Worm (Caenorhabditis elegans): Measurements from ENCODE around the gene R05G6.1.

R05G6.1 gene

ce11 chrIV:7573944-7574343 lies 41.5 kb downstream of the R05G6.1 start (continued):
- peak; percentile 50 for TF ChIP-seq lin-15B (tag; optimal IDR thresholded peaks at IDR 0.05)
- TF ChIP-seq skn-1 (tag; optimal IDR thresholded peaks at IDR 0.05) = peak; percentile 53
- peak; percentile 55 for TF ChIP-seq elt-2 (tag; optimal IDR thresholded peaks at IDR 0.05)
- no peak for TF ChIP-seq nhr-237 (tag; optimal IDR thresholded peaks at IDR 0.05)
- TF ChIP-seq egl-5 (tag; optimal IDR thresholded peaks at IDR 0.05) = peak; percentile 91
- peak; percentile 78 for TF ChIP-seq nhr-23 (tag; optimal IDR thresholded peaks at IDR 0.05)
- TF ChIP-seq fos-1 (tag; optimal IDR thresholded peaks at IDR 0.05) = no peak
- TF ChIP-seq nhr-25 (tag; optimal IDR thresholded peaks at IDR 0.05) = peak; percentile 40

DNA sequence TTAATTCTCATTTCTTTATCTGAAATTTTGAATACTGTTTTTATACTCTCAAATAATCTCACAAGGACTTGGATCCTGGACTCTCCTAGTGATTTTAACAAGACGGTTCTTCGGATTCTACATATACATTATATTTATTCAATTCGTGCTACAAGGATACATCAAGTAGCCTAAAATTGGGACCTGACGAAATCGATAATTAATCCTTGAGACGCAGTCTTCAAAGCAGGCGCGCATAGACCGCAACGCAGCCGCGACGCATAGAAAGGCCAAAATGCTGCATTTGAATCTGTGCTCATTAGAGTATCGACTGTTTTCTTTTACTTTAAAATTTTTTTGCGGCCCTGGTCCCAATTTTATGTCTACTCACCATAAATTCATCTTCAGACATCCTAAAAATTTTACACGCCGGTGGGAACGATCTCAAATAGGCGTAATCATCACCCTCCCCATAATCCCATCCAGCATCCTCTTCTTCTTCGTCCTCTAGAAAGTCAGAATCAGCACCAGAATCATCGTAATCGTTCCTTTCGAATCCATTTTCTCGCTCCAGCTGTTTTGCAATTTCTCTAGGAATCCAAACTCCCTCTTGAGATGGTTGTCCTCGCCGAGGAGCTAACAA lies 42.8 kb downstream of the R05G6.1 start, which contains the start of gene cec-4:
TSS of gene cec-4 (plus strand) at position 572 of the 622 bp plus-strand sequence.
- TF ChIP-seq unc-39 (tag; optimal IDR thresholded peaks at IDR 0.05) (no peak), tbx-2 (tag; optimal IDR thresholded peaks at IDR 0.05) (no peak), zag-1 (tag; optimal IDR thresholded peaks at IDR 0.05) (no peak), skn-1 (tag; optimal IDR thresholded peaks at IDR 0.05) (no peak), aly-2 (tag; optimal IDR thresholded peaks at IDR 0.05) (no peak), egl-5 (tag; optimal IDR thresholded peaks at IDR 0.05) (no peak), pha-4 (tag; optimal IDR thresholded peaks at IDR 0.05) (no peak), nhr-77 (tag; optimal IDR thresholded peaks at IDR 0.05) (no peak), lsy-12 (tag; optimal IDR thresholded peaks at IDR 0.05) (no peak)

DNA sequence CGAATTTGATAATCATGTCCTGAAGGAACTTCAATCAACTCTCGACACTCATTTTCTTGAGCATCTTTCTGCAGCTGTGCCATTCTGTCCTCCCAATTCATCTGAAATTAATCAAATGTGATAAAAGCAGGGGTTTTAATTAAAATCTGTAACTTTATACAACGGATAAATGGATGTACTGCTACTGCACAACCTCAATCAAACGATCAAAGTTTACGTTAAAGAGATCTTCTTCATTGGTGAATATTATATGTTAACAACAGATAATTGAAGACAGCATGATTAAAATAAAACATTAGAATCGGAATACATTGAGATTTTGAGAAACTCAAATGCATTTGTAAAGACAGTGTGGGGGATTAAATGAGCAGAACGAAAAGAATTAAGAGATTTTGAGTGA lies 45.8 kb downstream of the R05G6.1 start, which contains the start of gene F32E10.5:
TSS of gene F32E10.5 (minus strand) at position 101 of the 400 bp plus-strand sequence.
- TF ChIP-seq ZK546.5 (tag; optimal IDR thresholded peaks at IDR 0.05) = no peak
- no peak for TF ChIP-seq mdl-1 (tag; optimal IDR thresholded peaks at IDR 0.05)
- no peak for TF ChIP-seq mml-1 (tag; optimal IDR thresholded peaks at IDR 0.05)
- no peak for TF ChIP-seq snpc-4 (tag; optimal IDR thresholded peaks at IDR 0.05)
- TF ChIP-seq fkh-2 (tag; optimal IDR thresholded peaks at IDR 0.05) = no peak
- TF ChIP-seq egl-27 (tag; optimal IDR thresholded peaks at IDR 0.05) = no peak
- no peak for TF ChIP-seq elt-2 (tag; optimal IDR thresholded peaks at IDR 0.05)
- TF ChIP-seq nhr-76 (tag; optimal IDR thresholded peaks at IDR 0.05) = no peak
- TF ChIP-seq lin-15B (tag; optimal IDR thresholded peaks at IDR 0.05) = no peak
- TF ChIP-seq daf-12 (tag; optimal IDR thresholded peaks at IDR 0.05) = no peak
- TF ChIP-seq ama-1 (optimal IDR thresholded peaks at IDR 0.05) = no peak
- no peak for TF ChIP-seq ceh-28 (tag; optimal IDR thresholded peaks at IDR 0.05)
- TF ChIP-seq tbx-2 (tag; optimal IDR thresholded peaks at IDR 0.05) = no peak
- no peak for TF ChIP-seq unc-62 (GFP tag; optimal IDR thresholded peaks at IDR 0.05)

DNA sequence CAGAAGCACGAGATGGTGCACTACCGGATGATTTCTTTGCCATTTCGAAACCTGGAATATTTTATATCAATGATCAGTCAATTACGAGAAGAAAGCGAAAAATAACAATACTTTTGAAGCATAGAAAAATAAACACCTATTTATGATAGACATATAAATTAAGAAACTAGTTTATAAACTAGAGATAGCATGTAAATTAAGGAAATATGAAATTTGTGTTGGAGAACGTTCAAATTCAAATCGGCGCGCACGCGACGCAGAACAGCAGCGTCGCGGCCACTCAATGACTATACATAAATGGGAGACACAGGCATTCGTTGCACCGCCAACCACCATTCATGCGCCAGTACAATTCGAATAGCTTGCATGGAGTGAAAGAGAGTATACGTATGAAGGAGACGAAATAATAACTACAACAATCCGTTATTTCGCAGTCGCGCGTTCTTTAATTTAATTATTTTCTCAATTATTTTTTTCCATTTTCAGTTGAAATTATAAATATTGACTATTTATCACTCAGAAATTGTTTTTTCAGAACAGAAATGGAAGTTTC lies 47.7 kb downstream of the R05G6.1 start, which contains the start of the genes cec-5 and nol-10:
TSS of gene cec-5 (minus strand) at position 51 of the 553 bp plus-strand sequence.
TSS of gene nol-10 (plus strand) at position 536 of the 553 bp plus-strand sequence.
- TF ChIP-seq ztf-11 (tag; optimal IDR thresholded peaks at IDR 0.05) (no peak), jun-1 (tag; optimal IDR thresholded peaks at IDR 0.05) (peak; percentile 51), fkh-2 (tag; optimal IDR thresholded peaks at IDR 0.05) (no peak), unc-39 (tag; optimal IDR thresholded peaks at IDR 0.05) (no peak), nhr-77 (tag; optimal IDR thresholded peaks at IDR 0.05) (no peak), nfya-1 (tag; optimal IDR thresholded peaks at IDR 0.05; ENCODE audit: insufficient read depth) (peak; percentile 95), aly-2 (tag; optimal IDR thresholded peaks at IDR 0.05) (no peak), ceh-9 (tag; optimal IDR thresholded peaks at IDR 0.05) (no peak), zag-1 (tag; optimal IDR thresholded peaks at IDR 0.05) (no peak), nhr-67 (tag; optimal IDR thresholded peaks at IDR 0.05) (no peak), snpc-4 (tag; optimal IDR thresholded peaks at IDR 0.05) (peak; percentile 66), egl-5 (tag; optimal IDR thresholded peaks at IDR 0.05) (peak; percentile 83), ceh-28 (tag; optimal IDR thresholded peaks at IDR 0.05) (peak; percentile 43), lin-39 (tag; optimal IDR thresholded peaks at IDR 0.05) (peak; percentile 88), nhr-28 (tag; optimal IDR thresholded peaks at IDR 0.05) (no peak), sea-2 (GFP tag; optimal IDR thresholded peaks at IDR 0.05) (no peak), tbx-2 (tag; optimal IDR thresholded peaks at IDR 0.05) (no peak), daf-12 (tag; optimal IDR thresholded peaks at IDR 0.05) (no peak), nhr-43 (tag; optimal IDR thresholded peaks at IDR 0.05; ENCODE audit: poor library complexity, severe bottlenecking) (no peak), ztf-4 (tag; optimal IDR thresholded peaks at IDR 0.05) (no peak), egl-27 (tag; optimal IDR thresholded peaks at IDR 0.05) (peak; percentile 19), nhr-23 (tag; optimal IDR thresholded peaks at IDR 0.05) (peak; percentile 74), fkh-10 (GFP tag; optimal IDR thresholded peaks at IDR 0.05) (no peak), lin-15B (tag; optimal IDR thresholded peaks at IDR 0.05) (peak; percentile 93), ceh-82 (tag; optimal IDR thresholded peaks at IDR 0.05) (no peak), eor-1 (tag; optimal IDR thresholded peaks at IDR 0.05) (no peak), elt-1 (tag; optimal IDR thresholded peaks at IDR 0.05) (no peak), ZK546.5 (tag; optimal IDR thresholded peaks at IDR 0.05) (no peak), lsy-12 (tag; optimal IDR thresholded peaks at IDR 0.05) (peak; percentile 27), elt-3 (tag; optimal IDR thresholded peaks at IDR 0.05) (no peak), nhr-237 (tag; optimal IDR thresholded peaks at IDR 0.05) (no peak), ama-1 (optimal IDR thresholded peaks at IDR 0.05) (no peak), pqm-1 (tag; optimal IDR thresholded peaks at IDR 0.05) (peak; percentile 27), pha-4 (tag; optimal IDR thresholded peaks at IDR 0.05) (peak; percentile 88), nhr-25 (tag; optimal IDR thresholded peaks at IDR 0.05) (peak; percentile 79), nhr-11 (tag; optimal IDR thresholded peaks at IDR 0.05) (no peak), elt-2 (tag; optimal IDR thresholded peaks at IDR 0.05) (peak; percentile 61), fos-1 (tag; optimal IDR thresholded peaks at IDR 0.05) (no peak)
